Worm (Caenorhabditis elegans) whole organism, mixed stage, embryonic: ENCODE data around the gene C12D12.3.

Experiments
- blmp-1 ChIP-seq: fragments of 150-350 bp; optimal IDR thresholded peaks from 2 replicates; lab custom pipeline; 2014; ENCODE audit warnings: missing biosample characterization, missing genetic modification characterization
- ces-1 ChIP-seq: fragments of 150-350 bp; optimal IDR thresholded peaks from 2 replicates; lab custom pipeline; 2014; ENCODE audit warnings: missing biosample characterization, missing genetic modification reagents, missing genetic modification characterization
- drap-1 ChIP-seq: fragments of 200-800 bp; sonication (Bioruptor generic); optimal IDR thresholded peaks from 3 replicates; lab custom pipeline; 2018; ENCODE audit warnings: mild to moderate bottlenecking, missing genetic modification characterization, missing compliant biosample characterization
- elt-3 ChIP-seq: fragments of 150-350 bp; optimal IDR thresholded peaks from 2 replicates; lab custom pipeline; 2014; ENCODE audit warnings: missing biosample characterization, missing genetic modification characterization
- lsy-2 ChIP-seq: fragments of 150-350 bp; optimal IDR thresholded peaks from 2 replicates; lab custom pipeline; 2014; ENCODE audit warnings: missing biosample characterization, missing genetic modification characterization
- mep-1 ChIP-seq: fragments of 150-350 bp; optimal IDR thresholded peaks from 2 replicates; lab custom pipeline; 2017; ENCODE audit warnings: missing biosample characterization, missing genetic modification reagents, missing genetic modification characterization, inconsistent platforms
- mls-2 ChIP-seq: sonication (generic microtip); optimal IDR thresholded peaks from 2 replicates; lab custom pipeline; 2016; ENCODE audit warnings: mild to moderate bottlenecking, missing genetic modification characterization, moderate library complexity, missing compliant biosample characterization
- nhr-28 ChIP-seq: fragments of 150-350 bp; optimal IDR thresholded peaks from 2 replicates; lab custom pipeline; 2014; ENCODE audit warnings: missing biosample characterization, missing genetic modification characterization
- unc-39 ChIP-seq: fragments of 150-350 bp; optimal IDR thresholded peaks from 2 replicates; lab custom pipeline; 2014; ENCODE audit warnings: missing biosample characterization, missing genetic modification characterization
- unc-62 ChIP-seq: fragments of 150-350 bp; optimal IDR thresholded peaks from 2 replicates; lab custom pipeline; 2014; ENCODE audit warnings: missing biosample characterization, missing genetic modification reagents, missing genetic modification characterization
- ztf-11 ChIP-seq: fragments of 150-350 bp; optimal IDR thresholded peaks from 2 replicates; lab custom pipeline; 2014; ENCODE audit warnings: missing biosample characterization, missing genetic modification characterization

DNA sequence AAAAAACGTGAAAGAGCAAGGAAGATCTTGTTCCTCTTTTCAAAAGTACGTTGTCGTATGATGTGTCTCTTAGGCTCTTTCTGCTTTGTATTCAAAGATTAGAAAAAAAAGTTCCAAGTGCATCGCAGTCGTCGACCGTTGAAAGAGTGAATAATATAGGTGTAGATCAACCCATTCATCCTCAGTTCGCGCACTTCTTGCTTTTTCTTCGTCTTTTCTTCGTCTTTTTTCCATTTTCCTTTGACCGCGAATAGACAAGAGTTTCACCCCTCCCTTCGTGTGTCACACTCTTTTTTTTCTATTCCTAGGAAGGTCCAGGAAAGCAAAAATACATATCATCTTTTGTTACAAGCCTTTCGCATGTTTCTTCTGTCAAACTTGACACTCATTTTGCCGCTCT, 37.6 kb downstream of the C12D12.3 start:
- TF ChIP-seq unc-62 (GFP tag; lab: Kevin White, UChicago) (no peak), nhr-28 (no peak), mep-1 (tag; lab: Kevin White, UChicago) (no peak), blmp-1 (tag; lab: Kevin White, UChicago) (no peak), unc-39 (tag; lab: Kevin White, UChicago) (no peak), lsy-2 (tag; lab: Kevin White, UChicago) (no peak), mls-2 (no peak), ces-1 (no peak), drap-1 (GFP tag; lab: Kevin White, UChicago) (no peak), elt-3 (tag; lab: Kevin White, UChicago) (no peak), ztf-11 (tag; lab: Kevin White, UChicago) (no peak)
